Worm (Caenorhabditis elegans) whole organism, mixed stage, embryonic: ENCODE measurements around the gene pqn-89.
A peak's percentile ranks its signal among the peaks of the same experiment; 100 is the strongest.

Experiments
- M03D4.4 ChIP-seq: sonication (generic microtip); optimal IDR thresholded peaks from 2 replicates; lab custom pipeline; 2017; ENCODE audit warnings: mild to moderate bottlenecking, missing genetic modification characterization, missing compliant biosample characterization
- bed-3 ChIP-seq: fragments of 200-800 bp; sonication (Bioruptor generic); optimal IDR thresholded peaks from 3 replicates; lab custom pipeline; 2018; ENCODE audit warnings: mild to moderate bottlenecking, missing genetic modification characterization, moderate library complexity, missing compliant biosample characterization
- blmp-1 ChIP-seq: fragments of 150-350 bp; optimal IDR thresholded peaks from 2 replicates; lab custom pipeline; 2014; ENCODE audit warnings: missing biosample characterization, missing genetic modification characterization
- ceh-39 ChIP-seq: fragments of 150-350 bp; optimal IDR thresholded peaks from 2 replicates; lab custom pipeline; 2014; ENCODE audit warnings: missing biosample characterization, missing genetic modification characterization
- ceh-43 ChIP-seq: fragments of 200-800 bp; sonication (Bioruptor generic); optimal IDR thresholded peaks from 2 replicates; lab custom pipeline; 2018; ENCODE audit warnings: mild to moderate bottlenecking, missing genetic modification characterization, moderate library complexity, missing compliant biosample characterization
- ceh-83 ChIP-seq: fragments of 200-800 bp; sonication (Bioruptor generic); optimal IDR thresholded peaks from 2 replicates; lab custom pipeline; 2018; ENCODE audit warnings: mild to moderate bottlenecking, missing genetic modification characterization, missing compliant biosample characterization
- ces-1 ChIP-seq: fragments of 150-350 bp; optimal IDR thresholded peaks from 2 replicates; lab custom pipeline; 2014; ENCODE audit warnings: missing biosample characterization, missing genetic modification reagents, missing genetic modification characterization
- cnd-1 ChIP-seq: fragments of 200-800 bp; sonication (Bioruptor generic); optimal IDR thresholded peaks from 2 replicates; lab custom pipeline; 2018; ENCODE audit warnings: mild to moderate bottlenecking, missing genetic modification characterization, missing compliant biosample characterization
- drap-1 ChIP-seq: fragments of 200-800 bp; sonication (Bioruptor generic); optimal IDR thresholded peaks from 3 replicates; lab custom pipeline; 2018; ENCODE audit warnings: mild to moderate bottlenecking, missing genetic modification characterization, missing compliant biosample characterization
- elt-1 ChIP-seq: sonication (generic microtip); optimal IDR thresholded peaks from 2 replicates; lab custom pipeline; 2017; ENCODE audit warnings: missing genetic modification characterization, mild to moderate bottlenecking, missing compliant biosample characterization, antibody characterized with exemption, moderate library complexity, borderline replicate concordance; ENCODE audit not compliant: insufficient read depth
- elt-3 ChIP-seq: fragments of 150-350 bp; optimal IDR thresholded peaks from 2 replicates; lab custom pipeline; 2014; ENCODE audit warnings: missing biosample characterization, missing genetic modification characterization
- ham-2 ChIP-seq: fragments of 200-800 bp; sonication (Bioruptor generic); optimal IDR thresholded peaks from 2 replicates; lab custom pipeline; 2018; ENCODE audit warnings: mild to moderate bottlenecking, missing genetic modification characterization, missing compliant biosample characterization
- hlh-1 ChIP-seq: fragments of 150-350 bp; optimal IDR thresholded peaks from 2 replicates; lab custom pipeline; 2014; ENCODE audit warnings: missing biosample characterization, missing genetic modification reagents, missing genetic modification characterization
- lin-32 ChIP-seq: fragments of 200-800 bp; sonication (Bioruptor generic); optimal IDR thresholded peaks from 2 replicates; lab custom pipeline; 2018; ENCODE audit warnings: mild to moderate bottlenecking, missing genetic modification characterization, missing compliant biosample characterization
- lsy-2 ChIP-seq: fragments of 150-350 bp; optimal IDR thresholded peaks from 2 replicates; lab custom pipeline; 2014; ENCODE audit warnings: missing biosample characterization, missing genetic modification characterization
- mab-5 ChIP-seq: fragments of 150-350 bp; optimal IDR thresholded peaks from 2 replicates; lab custom pipeline; 2014; ENCODE audit warnings: missing biosample characterization, missing genetic modification characterization
- mep-1 ChIP-seq: fragments of 150-350 bp; optimal IDR thresholded peaks from 2 replicates; lab custom pipeline; 2017; ENCODE audit warnings: missing biosample characterization, missing genetic modification reagents, missing genetic modification characterization, inconsistent platforms
- mls-2 ChIP-seq: sonication (generic microtip); optimal IDR thresholded peaks from 2 replicates; lab custom pipeline; 2016; ENCODE audit warnings: mild to moderate bottlenecking, missing genetic modification characterization, moderate library complexity, missing compliant biosample characterization
- nhr-12 ChIP-seq: fragments of 150-350 bp; optimal IDR thresholded peaks from 2 replicates; lab custom pipeline; 2014; ENCODE audit warnings: missing biosample characterization, missing genetic modification characterization
- nhr-237 ChIP-seq: fragments of 150-350 bp; optimal IDR thresholded peaks from 2 replicates; lab custom pipeline; 2014; ENCODE audit warnings: missing biosample characterization, missing genetic modification characterization
- nhr-28 ChIP-seq: fragments of 150-350 bp; optimal IDR thresholded peaks from 2 replicates; lab custom pipeline; 2014; ENCODE audit warnings: missing biosample characterization, missing genetic modification characterization
- nhr-76 ChIP-seq: sonication (generic microtip); optimal IDR thresholded peaks from 2 replicates; lab custom pipeline; 2017; ENCODE audit warnings: missing biosample characterization, missing genetic modification characterization
- pha-4 ChIP-seq: fragments of 150-350 bp; optimal IDR thresholded peaks from 2 replicates; lab custom pipeline; 2018; ENCODE audit warnings: missing biosample characterization, missing genetic modification reagents, missing genetic modification characterization
- sem-2 ChIP-seq: fragments of 200-800 bp; sonication (Bioruptor generic); optimal IDR thresholded peaks from 2 replicates; lab custom pipeline; 2018; ENCODE audit warnings: mild to moderate bottlenecking, missing genetic modification characterization, missing compliant biosample characterization
- snpc-4 ChIP-seq: fragments of 150-350 bp; optimal IDR thresholded peaks from 2 replicates; lab custom pipeline; 2014; ENCODE audit warnings: missing biosample characterization, missing genetic modification characterization
- sptf-1 ChIP-seq: sonication (generic microtip); optimal IDR thresholded peaks from 2 replicates; lab custom pipeline; 2017; ENCODE audit warnings: mild to moderate bottlenecking, missing genetic modification characterization, moderate library complexity, missing compliant biosample characterization
- tbx-8 ChIP-seq: fragments of 200-800 bp; sonication (Bioruptor generic); optimal IDR thresholded peaks from 2 replicates; lab custom pipeline; 2018; ENCODE audit warnings: mild to moderate bottlenecking, missing genetic modification characterization, moderate library complexity, missing compliant biosample characterization
- unc-39 ChIP-seq: fragments of 150-350 bp; optimal IDR thresholded peaks from 2 replicates; lab custom pipeline; 2014; ENCODE audit warnings: missing biosample characterization, missing genetic modification characterization
- zip-8 ChIP-seq: fragments of 150-350 bp; optimal IDR thresholded peaks from 2 replicates; lab custom pipeline; 2014; ENCODE audit warnings: missing biosample characterization, missing genetic modification characterization
- ztf-11 ChIP-seq: fragments of 150-350 bp; optimal IDR thresholded peaks from 2 replicates; lab custom pipeline; 2014; ENCODE audit warnings: missing biosample characterization, missing genetic modification characterization

pqn-89 gene

DNA sequence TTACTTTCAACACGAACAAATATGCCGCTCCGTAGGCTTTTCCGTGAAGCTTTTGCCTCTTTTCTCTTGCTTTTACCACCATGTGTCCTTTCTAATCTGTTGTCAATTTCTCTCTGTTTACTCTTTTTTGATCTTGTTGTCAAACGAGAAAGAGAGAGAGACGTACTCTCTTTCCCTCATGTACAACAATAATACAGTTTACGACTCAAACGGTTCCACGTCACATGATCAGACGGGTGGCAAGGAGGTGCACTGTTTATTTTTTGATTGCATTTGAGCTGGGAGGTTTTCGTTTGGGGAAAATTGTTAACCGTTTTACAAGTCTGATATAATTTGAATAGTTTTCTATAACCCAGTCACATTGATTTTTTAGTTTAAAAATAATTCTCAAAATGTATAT lies 5.7 kb upstream of the pqn-89 start:
- TF ChIP-seq nhr-76 (tag; lab: Kevin White, UChicago) (no peak), pha-4 (tag; lab: Kevin White, UChicago) (peak; percentile 88)

DNA sequence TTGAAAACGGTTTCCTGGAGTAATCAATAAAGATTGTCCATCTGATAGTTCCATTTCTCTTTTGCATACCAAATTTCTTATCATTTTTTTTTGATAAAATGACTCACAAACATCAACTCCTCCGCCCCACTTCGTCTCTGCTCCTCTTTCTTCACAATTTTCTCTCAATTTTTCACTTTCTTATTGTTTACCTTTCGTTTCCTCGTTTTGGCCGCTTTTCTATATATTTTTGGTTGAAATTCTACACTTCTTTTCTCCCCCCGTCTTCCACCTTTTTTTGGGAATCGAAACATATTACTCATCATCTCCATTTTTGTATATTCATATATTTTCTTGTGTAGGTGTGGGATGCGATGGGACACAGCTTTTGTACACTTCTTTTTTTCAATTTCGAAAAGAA lies 3.8 kb upstream of the pqn-89 start:
- TF ChIP-seq ztf-11 (tag; lab: Kevin White, UChicago): no peak
- TF ChIP-seq nhr-76 (tag; lab: Kevin White, UChicago): no peak
- TF ChIP-seq lsy-2 (tag; lab: Kevin White, UChicago): no peak
- TF ChIP-seq tbx-8: no peak
- no peak for TF ChIP-seq ceh-43 (GFP tag; lab: Kevin White, UChicago)
- no peak for TF ChIP-seq hlh-1 (tag; lab: Kevin White, UChicago)
- TF ChIP-seq ceh-39: no peak
- no peak for TF ChIP-seq lin-32
- TF ChIP-seq snpc-4 (tag; lab: Kevin White, UChicago): no peak
- no peak for TF ChIP-seq M03D4.4
- no peak for TF ChIP-seq ham-2 (GFP tag; lab: Kevin White, UChicago)
- no peak for TF ChIP-seq zip-8
- TF ChIP-seq mls-2 (tag; lab: Kevin White, UChicago): no peak

DNA sequence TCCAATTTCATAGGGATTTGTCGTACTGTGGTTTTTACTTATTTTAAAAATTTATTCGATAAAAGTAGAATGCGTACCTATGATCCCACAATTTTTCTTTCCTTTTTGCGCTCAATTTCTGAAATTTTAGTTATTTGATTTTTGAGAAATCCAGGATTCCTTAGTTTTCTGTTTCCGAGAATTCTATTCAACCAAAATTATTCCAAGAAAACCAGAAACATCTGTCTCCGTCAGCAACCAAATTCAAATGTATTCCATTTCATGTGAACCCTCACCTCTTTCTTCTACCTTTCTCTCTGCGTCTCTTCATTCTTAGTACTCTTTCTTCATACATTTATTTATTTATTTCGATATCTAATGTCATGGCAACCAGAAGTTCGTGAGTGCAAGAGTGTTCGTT lies 5.2 kb downstream of the pqn-89 start:
- no peak for TF ChIP-seq mab-5 (tag; lab: Kevin White, UChicago)
- TF ChIP-seq nhr-28 (tag; lab: Kevin White, UChicago): no peak
- TF ChIP-seq ceh-83 (GFP tag; lab: Kevin White, UChicago): no peak
- TF ChIP-seq pha-4 (tag; lab: Kevin White, UChicago): no peak
- no peak for TF ChIP-seq nhr-12 (tag; lab: Kevin White, UChicago)
- no peak for TF ChIP-seq cnd-1 (tag; lab: Kevin White, UChicago)
- TF ChIP-seq nhr-76 (tag; lab: Kevin White, UChicago): no peak
- TF ChIP-seq lin-32: no peak
- no peak for TF ChIP-seq ceh-43 (GFP tag; lab: Kevin White, UChicago)
- TF ChIP-seq snpc-4 (tag; lab: Kevin White, UChicago): no peak
- no peak for TF ChIP-seq tbx-8
- no peak for TF ChIP-seq elt-3 (tag; lab: Kevin White, UChicago)
- no peak for TF ChIP-seq zip-8
- no peak for TF ChIP-seq elt-1 (tag; lab: Kevin White, UChicago)
- TF ChIP-seq ces-1: no peak
- no peak for TF ChIP-seq mep-1 (tag; lab: Kevin White, UChicago)
- TF ChIP-seq unc-39: no peak
- TF ChIP-seq bed-3 (GFP tag; lab: Kevin White, UChicago): no peak
- no peak for TF ChIP-seq ceh-39

DNA sequence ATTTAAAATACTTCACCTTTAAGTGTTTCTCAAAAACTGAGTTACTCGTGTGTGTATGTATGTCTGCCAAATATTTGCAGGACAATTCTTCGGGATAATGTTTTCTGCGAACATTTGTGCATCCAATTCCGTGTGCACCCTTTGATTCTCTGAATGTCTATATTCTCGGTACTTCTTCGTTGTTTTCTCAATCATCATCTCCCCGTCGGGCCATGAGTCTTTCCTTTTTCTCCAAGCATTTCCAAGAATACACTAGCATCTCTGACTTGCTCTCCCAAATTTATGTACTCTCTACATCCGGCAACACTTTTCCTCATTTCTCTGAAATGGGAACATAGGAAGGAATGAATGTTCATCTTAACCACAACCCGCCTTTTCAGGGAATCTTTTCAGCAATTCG lies 8.2 kb downstream of the pqn-89 start:
- TF ChIP-seq blmp-1 (tag; lab: Kevin White, UChicago) (no peak), snpc-4 (tag; lab: Kevin White, UChicago) (no peak), ceh-39 (no peak), lsy-2 (tag; lab: Kevin White, UChicago) (no peak)
- TF ChIP-seq, all 35 proteins: peak for 0

ce11 chrIV:6517859-6518258 lies 11.3 kb downstream of the pqn-89 start, which contains the start of gene C01G5.7:
Gene C01G5.7 (plus strand): TSS chrIV:6518159.
- TF ChIP-seq nhr-28 (tag; lab: Kevin White, UChicago) (no peak), ceh-39 (no peak), bed-3 (GFP tag; lab: Kevin White, UChicago) (no peak), pha-4 (tag; lab: Kevin White, UChicago) (no peak), ztf-11 (tag; lab: Kevin White, UChicago) (no peak), sem-2 (GFP tag; lab: Kevin White, UChicago) (no peak), cnd-1 (tag; lab: Kevin White, UChicago) (no peak), M03D4.4 (no peak), elt-3 (tag; lab: Kevin White, UChicago) (no peak), nhr-76 (tag; lab: Kevin White, UChicago) (no peak), mep-1 (tag; lab: Kevin White, UChicago) (no peak), ceh-43 (GFP tag; lab: Kevin White, UChicago) (no peak), zip-8 (no peak), nhr-237 (tag; lab: Kevin White, UChicago) (no peak), ces-1 (no peak), sptf-1 (tag; lab: Kevin White, UChicago) (no peak), snpc-4 (tag; lab: Kevin White, UChicago) (no peak), lsy-2 (tag; lab: Kevin White, UChicago) (no peak), nhr-12 (tag; lab: Kevin White, UChicago) (no peak), drap-1 (GFP tag; lab: Kevin White, UChicago) (no peak)
